Worm (Caenorhabditis elegans) whole organism, L3 larva: ENCODE results near the gene ZK637.4.

Source experiments
- R02D3.7 ChIP-seq: fragments of 150-350 bp; optimal IDR thresholded peaks from 2 replicates; lab custom pipeline; 2014; ENCODE audit warnings: missing biosample characterization, missing genetic modification characterization
- ZK546.5 ChIP-seq: sonication (generic microtip); optimal IDR thresholded peaks from 2 replicates; lab custom pipeline; 2017; ENCODE audit warnings: missing biosample characterization, missing genetic modification characterization
- aly-2 ChIP-seq: fragments of 150-350 bp; optimal IDR thresholded peaks from 2 replicates; lab custom pipeline; 2014; ENCODE audit warnings: missing biosample characterization, missing genetic modification characterization
- ama-1 ChIP-seq: fragments of 150-350 bp; optimal IDR thresholded peaks from 2 replicates; lab custom pipeline; 2018
- ceh-16 ChIP-seq: sonication (generic microtip); optimal IDR thresholded peaks from 2 replicates; lab custom pipeline; 2017; ENCODE audit warnings: missing biosample characterization, missing genetic modification characterization
- ceh-28 ChIP-seq: fragments of 150-350 bp; optimal IDR thresholded peaks from 2 replicates; lab custom pipeline; 2014; ENCODE audit warnings: missing biosample characterization, missing genetic modification reagents, missing genetic modification characterization
- ceh-82 ChIP-seq: fragments of 150-350 bp; optimal IDR thresholded peaks from 2 replicates; lab custom pipeline; 2014; ENCODE audit warnings: missing biosample characterization, missing genetic modification characterization
- ceh-9 ChIP-seq: sonication (generic microtip); optimal IDR thresholded peaks from 2 replicates; lab custom pipeline; 2018; ENCODE audit warnings: missing biosample characterization, missing genetic modification characterization
- daf-12 ChIP-seq: fragments of 150-350 bp; optimal IDR thresholded peaks from 2 replicates; lab custom pipeline; 2014; ENCODE audit warnings: missing biosample characterization, missing genetic modification reagents, missing genetic modification characterization
- egl-27 ChIP-seq: sonication (generic microtip); optimal IDR thresholded peaks from 4 replicates; lab custom pipeline; 2017; ENCODE audit warnings: missing biosample characterization, missing genetic modification reagents, missing genetic modification characterization
- egl-5 ChIP-seq: fragments of 150-350 bp; optimal IDR thresholded peaks from 2 replicates; lab custom pipeline; 2017; ENCODE audit warnings: missing biosample characterization, missing genetic modification reagents, missing genetic modification characterization, inconsistent platforms
- elt-1 ChIP-seq: fragments of 150-350 bp; optimal IDR thresholded peaks from 2 replicates; lab custom pipeline; 2014; ENCODE audit warnings: missing biosample characterization, missing genetic modification characterization
- elt-2 ChIP-seq: sonication (generic microtip); optimal IDR thresholded peaks from 2 replicates; lab custom pipeline; 2016; ENCODE audit warnings: missing genetic modification reagents, mild to moderate bottlenecking, missing genetic modification characterization, missing compliant biosample characterization
- eor-1 ChIP-seq, 2 experiments: fragments of 150-350 bp; optimal IDR thresholded peaks; 2 replicates each; lab custom pipeline; 2014 to 2018; ENCODE audit warnings: missing biosample characterization in 2 of 2, missing genetic modification characterization in 2 of 2
- fos-1 ChIP-seq: fragments of 150-350 bp; optimal IDR thresholded peaks from 2 replicates; lab custom pipeline; 2014; ENCODE audit warnings: missing biosample characterization, missing genetic modification characterization
- hmg-11 ChIP-seq: sonication (generic microtip); optimal IDR thresholded peaks from 2 replicates; lab custom pipeline; 2016; ENCODE audit warnings: missing genetic modification characterization, missing compliant biosample characterization
- jun-1 ChIP-seq: fragments of 150-350 bp; optimal IDR thresholded peaks from 2 replicates; lab custom pipeline; 2014; ENCODE audit warnings: missing biosample characterization, missing genetic modification reagents, missing genetic modification characterization
- lin-15B ChIP-seq: fragments of 150-350 bp; optimal IDR thresholded peaks from 2 replicates; lab custom pipeline; 2014; ENCODE audit warnings: missing biosample characterization, missing genetic modification characterization
- lin-39 ChIP-seq: fragments of 150-350 bp; optimal IDR thresholded peaks from 2 replicates; lab custom pipeline; 2018; ENCODE audit warnings: missing biosample characterization, missing genetic modification reagents, missing genetic modification characterization
- lsy-12 ChIP-seq: sonication (generic microtip); optimal IDR thresholded peaks from 2 replicates; lab custom pipeline; 2016; ENCODE audit warnings: mild to moderate bottlenecking, missing genetic modification characterization, missing compliant biosample characterization
- mdl-1 ChIP-seq: fragments of 150-350 bp; optimal IDR thresholded peaks from 2 replicates; lab custom pipeline; 2014; ENCODE audit warnings: missing biosample characterization, missing genetic modification characterization
- mml-1 ChIP-seq: fragments of 150-350 bp; sonication (generic microtip); optimal IDR thresholded peaks from 3 replicates; lab custom pipeline; 2014; ENCODE audit warnings: missing biosample characterization, missing genetic modification characterization
- nfya-1 ChIP-seq: sonication (generic microtip); optimal IDR thresholded peaks from 2 replicates; lab custom pipeline; 2017; ENCODE audit warnings: missing genetic modification characterization, mild to moderate bottlenecking, missing compliant biosample characterization, antibody characterized with exemption, moderate library complexity; ENCODE audit not compliant: insufficient read depth
- nhr-11 ChIP-seq: fragments of 150-350 bp; optimal IDR thresholded peaks from 2 replicates; lab custom pipeline; 2014; ENCODE audit warnings: missing biosample characterization, missing genetic modification characterization
- nhr-12 ChIP-seq: fragments of 150-350 bp; optimal IDR thresholded peaks from 2 replicates; lab custom pipeline; 2014; ENCODE audit warnings: missing biosample characterization, missing genetic modification characterization
- nhr-23 ChIP-seq: fragments of 150-350 bp; optimal IDR thresholded peaks from 2 replicates; lab custom pipeline; 2014; ENCODE audit warnings: missing biosample characterization, missing genetic modification reagents, missing genetic modification characterization
- nhr-237 ChIP-seq: fragments of 150-350 bp; optimal IDR thresholded peaks from 2 replicates; lab custom pipeline; 2014; ENCODE audit warnings: missing biosample characterization, missing genetic modification characterization
- nhr-25 ChIP-seq: sonication (generic microtip); optimal IDR thresholded peaks from 2 replicates; lab custom pipeline; 2017; ENCODE audit warnings: missing biosample characterization, missing genetic modification characterization
- nhr-28 ChIP-seq: fragments of 150-350 bp; optimal IDR thresholded peaks from 2 replicates; lab custom pipeline; 2014; ENCODE audit warnings: missing biosample characterization, missing genetic modification characterization
- nhr-43 ChIP-seq: sonication (generic microtip); optimal IDR thresholded peaks from 2 replicates; lab custom pipeline; 2016; ENCODE audit warnings: mild to moderate bottlenecking, missing genetic modification characterization, missing compliant biosample characterization; ENCODE audit not compliant: poor library complexity, severe bottlenecking
- nhr-76 ChIP-seq: fragments of 150-350 bp; sonication (generic microtip); optimal IDR thresholded peaks from 5 replicates; lab custom pipeline; 2014; ENCODE audit warnings: missing biosample characterization, missing genetic modification characterization
- pha-4 ChIP-seq: fragments of 150-350 bp; optimal IDR thresholded peaks from 2 replicates; lab custom pipeline; 2014; ENCODE audit warnings: missing biosample characterization, missing genetic modification reagents, missing genetic modification characterization
- pqm-1 ChIP-seq: fragments of 150-350 bp; optimal IDR thresholded peaks from 2 replicates; lab custom pipeline; 2017; ENCODE audit warnings: missing biosample characterization, missing genetic modification characterization, inconsistent platforms
- sea-2 ChIP-seq: fragments of 150-350 bp; sonication (generic microtip); optimal IDR thresholded peaks from 4 replicates; lab custom pipeline; 2014; ENCODE audit warnings: missing biosample characterization, missing genetic modification reagents, missing genetic modification characterization
- skn-1 ChIP-seq: fragments of 150-350 bp; optimal IDR thresholded peaks from 2 replicates; lab custom pipeline; 2014; ENCODE audit warnings: missing biosample characterization, missing genetic modification characterization
- snpc-4 ChIP-seq: fragments of 150-350 bp; optimal IDR thresholded peaks from 2 replicates; lab custom pipeline; 2014; ENCODE audit warnings: missing biosample characterization, missing genetic modification characterization
- tbx-2 ChIP-seq: sonication (generic microtip); optimal IDR thresholded peaks from 2 replicates; lab custom pipeline; 2016; ENCODE audit warnings: mild to moderate bottlenecking, missing genetic modification characterization, missing compliant biosample characterization
- unc-39 ChIP-seq: sonication (generic microtip); optimal IDR thresholded peaks from 4 replicates; lab custom pipeline; 2017; ENCODE audit warnings: missing biosample characterization, missing genetic modification characterization
- unc-62 ChIP-seq: fragments of 150-350 bp; sonication (generic microtip); optimal IDR thresholded peaks from 4 replicates; lab custom pipeline; 2014; ENCODE audit warnings: missing biosample characterization, missing genetic modification reagents, missing genetic modification characterization
- zag-1 ChIP-seq: fragments of 150-350 bp; optimal IDR thresholded peaks from 2 replicates; lab custom pipeline; 2014; ENCODE audit warnings: missing biosample characterization, missing genetic modification characterization
- ztf-11 ChIP-seq: fragments of 150-350 bp; optimal IDR thresholded peaks from 2 replicates; lab custom pipeline; 2014; ENCODE audit warnings: missing biosample characterization, missing genetic modification characterization
- ztf-4 ChIP-seq: fragments of 150-350 bp; optimal IDR thresholded peaks from 2 replicates; lab custom pipeline; 2014; ENCODE audit warnings: missing biosample characterization, missing genetic modification characterization

The ZK637.4 gene

DNA sequence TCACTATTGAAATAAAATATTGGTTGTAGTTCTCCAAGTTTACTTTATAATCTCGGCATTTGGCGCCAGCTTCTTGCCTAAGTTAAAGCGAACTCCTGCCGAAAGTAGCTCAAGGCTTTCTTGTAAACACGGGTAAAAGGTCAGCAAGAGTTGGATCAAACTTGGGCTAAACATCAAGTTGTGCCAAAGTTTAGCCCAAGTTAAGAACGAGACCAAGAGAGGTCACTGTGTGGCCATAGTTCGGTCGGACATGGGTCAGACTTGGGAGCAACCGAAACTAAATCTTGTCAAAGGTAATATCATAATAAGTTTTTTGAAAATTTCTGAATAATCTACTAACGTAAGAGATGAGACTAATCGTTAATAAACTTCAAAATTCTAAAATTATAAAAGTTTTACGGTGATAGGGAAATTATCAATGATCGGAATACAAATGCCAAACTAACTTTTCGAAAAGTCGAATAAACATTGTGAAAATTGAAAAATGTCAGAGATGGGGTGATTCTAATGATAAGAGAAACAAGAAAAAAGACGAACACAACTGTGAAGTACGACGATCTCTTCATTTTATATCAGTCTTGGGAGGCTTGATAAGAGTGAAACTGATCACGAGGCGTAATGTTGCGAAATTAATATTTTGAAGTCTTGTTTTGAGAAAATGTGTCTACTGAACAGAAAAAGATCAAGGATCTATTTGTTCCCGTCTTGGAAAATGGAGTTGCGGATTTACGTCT is 25.5 kb upstream of the ZK637.4 start (continued):
- TF ChIP-seq nhr-23 (tag; lab: Kevin White, UChicago), result peak; percentile 67
- no peak for TF ChIP-seq unc-39 (tag; lab: Kevin White, UChicago)
- no peak for TF ChIP-seq ZK546.5
- no peak for TF ChIP-seq daf-12 (tag; lab: Kevin White, UChicago)
- no peak for TF ChIP-seq snpc-4
- TF ChIP-seq mdl-1, result no peak
- no peak for TF ChIP-seq elt-1 (tag; lab: Kevin White, UChicago)
- peak; percentile 65 for TF ChIP-seq jun-1 (tag; lab: Kevin White, UChicago)
- no peak for TF ChIP-seq hmg-11 (tag; lab: Kevin White, UChicago)
- TF ChIP-seq lsy-12 (tag; lab: Kevin White, UChicago), result no peak
- no peak for TF ChIP-seq nhr-28 (tag; lab: Kevin White, UChicago)
- TF ChIP-seq nhr-237 (tag; lab: Kevin White, UChicago), result no peak
- TF ChIP-seq elt-2, result peak; percentile 88
- no peak for TF ChIP-seq lin-15B (tag; lab: Kevin White, UChicago)
- no peak for TF ChIP-seq eor-1 (tag; optimal IDR thresholded peaks at IDR 0.05; lab: Kevin White, UChicago)
- no peak for TF ChIP-seq sea-2 (GFP tag; lab: Kevin White, UChicago)
- TF ChIP-seq, all 47 proteins: peak for 11

DNA sequence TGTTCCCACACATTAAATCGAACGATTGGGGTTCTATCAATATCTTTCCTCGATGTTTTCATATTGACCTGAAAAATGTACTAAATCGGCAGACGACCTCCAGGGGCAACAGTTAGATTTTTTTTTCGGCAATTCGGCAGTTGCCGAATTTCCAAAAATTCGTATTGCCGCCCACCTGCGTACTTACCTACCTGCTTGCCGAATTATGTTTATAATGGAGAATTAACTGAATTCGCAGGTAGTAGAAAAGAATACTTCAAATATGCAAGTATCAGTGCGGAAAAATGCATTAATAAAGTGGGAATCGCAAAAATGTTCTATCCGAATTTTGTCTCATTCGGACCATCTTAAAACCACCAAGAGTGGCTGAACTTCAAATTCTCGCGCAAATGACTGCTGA is 23.9 kb upstream of the ZK637.4 start:
- TF ChIP-seq nhr-76, result no peak
- TF ChIP-seq unc-39 (tag; lab: Kevin White, UChicago), result no peak
- TF ChIP-seq lsy-12 (tag; lab: Kevin White, UChicago), result no peak
- TF ChIP-seq lin-15B (tag; lab: Kevin White, UChicago), result no peak
- no peak for TF ChIP-seq jun-1 (tag; lab: Kevin White, UChicago)
- TF ChIP-seq, all 47 proteins: peak for 0

DNA sequence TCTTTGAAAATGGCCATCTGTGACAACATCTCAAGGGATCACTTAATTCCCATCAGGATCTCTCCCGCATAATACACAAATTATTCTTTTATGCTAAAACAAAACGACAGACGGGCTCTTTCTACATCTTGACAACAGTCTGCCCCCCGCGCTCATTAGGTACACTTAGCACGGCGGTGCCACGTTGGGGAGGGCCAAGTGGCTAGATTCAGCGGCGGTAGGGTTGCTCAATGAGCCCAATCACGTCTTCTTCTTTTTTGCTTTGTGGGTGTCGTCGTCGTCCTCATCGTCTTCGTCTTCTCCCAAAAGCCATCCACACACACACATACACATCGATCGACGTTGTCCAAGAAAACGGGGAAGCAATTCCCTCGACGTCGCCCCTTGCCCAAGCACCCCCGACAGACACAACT is 20.5 kb upstream of the ZK637.4 start:
- TF ChIP-seq nhr-12 (tag; lab: Kevin White, UChicago) (no peak), mdl-1 (no peak), pqm-1 (tag; lab: Kevin White, UChicago) (no peak), ceh-16 (no peak), egl-5 (tag; lab: Kevin White, UChicago) (peak; percentile 11), skn-1 (tag; lab: Kevin White, UChicago) (no peak), egl-27 (tag; lab: Kevin White, UChicago) (no peak), aly-2 (tag; lab: Kevin White, UChicago) (no peak), lin-39 (tag; lab: Kevin White, UChicago) (peak; percentile 56), nfya-1 (tag; lab: Kevin White, UChicago) (peak; percentile 52), hmg-11 (tag; lab: Kevin White, UChicago) (peak; percentile 9), tbx-2 (no peak)

DNA sequence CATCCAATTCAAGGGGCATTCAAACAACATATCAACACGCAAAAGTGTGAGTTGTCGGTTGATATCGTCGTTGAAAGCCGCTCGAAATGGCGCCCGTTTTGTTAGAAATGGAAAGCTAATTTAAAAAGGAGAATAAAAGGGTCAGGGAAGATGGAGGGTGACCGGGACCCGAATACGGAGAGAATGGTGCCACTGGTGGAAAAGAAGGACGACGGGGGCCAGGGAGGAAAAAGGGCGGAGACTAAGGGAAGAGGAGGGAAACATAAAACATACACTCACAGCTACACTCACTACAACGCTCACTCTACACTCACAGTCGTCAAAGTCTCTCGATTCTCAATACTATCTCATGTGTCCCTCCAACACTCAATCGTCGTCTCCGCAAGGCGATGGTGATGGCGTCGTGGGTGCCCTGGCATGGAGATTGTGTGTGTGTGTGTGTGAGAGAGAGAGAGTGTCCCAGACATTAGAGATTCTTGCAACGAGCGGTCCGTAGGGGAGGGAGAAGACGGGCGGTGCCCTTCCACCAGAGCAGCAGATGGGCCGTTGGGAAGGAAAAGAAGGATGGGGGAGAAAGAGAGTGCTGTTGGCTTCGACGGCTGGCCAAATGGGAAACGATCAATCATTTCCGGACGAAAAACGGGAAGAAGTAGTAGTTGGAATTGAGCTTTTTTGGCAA is 19.4 kb upstream of the ZK637.4 start:
- no peak for TF ChIP-seq nhr-237 (tag; lab: Kevin White, UChicago)
- no peak for TF ChIP-seq ceh-82 (tag; lab: Kevin White, UChicago)
- no peak for TF ChIP-seq ceh-28 (tag; lab: Kevin White, UChicago)
- TF ChIP-seq ztf-11 (tag; lab: Kevin White, UChicago), result no peak
- TF ChIP-seq jun-1 (tag; lab: Kevin White, UChicago), result peak; percentile 51
- TF ChIP-seq R02D3.7 (tag; lab: Kevin White, UChicago), result no peak
- peak; percentile 10 for TF ChIP-seq nhr-23 (tag; lab: Kevin White, UChicago)
- no peak for TF ChIP-seq egl-27 (tag; lab: Kevin White, UChicago)
- TF ChIP-seq tbx-2, result peak; percentile 79
- peak; percentile 37 for TF ChIP-seq nhr-43
- peak; percentile 99 for TF ChIP-seq lin-39 (tag; lab: Kevin White, UChicago)
- TF ChIP-seq zag-1 (tag; lab: Kevin White, UChicago), result peak; percentile 46
- no peak for TF ChIP-seq fos-1 (tag; lab: Kevin White, UChicago)
- TF ChIP-seq ama-1 (lab: Kevin White, UChicago), result peak; percentile 88
- no peak for TF ChIP-seq nhr-25 (tag; lab: Kevin White, UChicago)
- TF ChIP-seq egl-5 (tag; lab: Kevin White, UChicago), result peak; percentile 68
- peak; percentile 57 for TF ChIP-seq sea-2 (GFP tag; lab: Kevin White, UChicago)
- TF ChIP-seq nhr-12 (tag; lab: Kevin White, UChicago), result no peak
- no peak for TF ChIP-seq nhr-11 (tag; lab: Kevin White, UChicago)
- peak; percentile 22 for TF ChIP-seq lsy-12 (tag; lab: Kevin White, UChicago)
- TF ChIP-seq unc-39 (tag; lab: Kevin White, UChicago), result no peak
- TF ChIP-seq ceh-16, result no peak
- no peak for TF ChIP-seq elt-2
- no peak for TF ChIP-seq ceh-9 (tag; lab: Kevin White, UChicago)
- no peak for TF ChIP-seq ztf-4 (tag; lab: Kevin White, UChicago)
- peak; percentile 79 for TF ChIP-seq elt-1 (tag; lab: Kevin White, UChicago)
- TF ChIP-seq nhr-28 (tag; lab: Kevin White, UChicago), result no peak
- peak; percentile 69 for TF ChIP-seq lin-15B (tag; lab: Kevin White, UChicago)
- no peak for TF ChIP-seq mml-1
- peak; percentile 96 for TF ChIP-seq hmg-11 (tag; lab: Kevin White, UChicago)
- no peak for TF ChIP-seq pha-4 (tag; lab: Kevin White, UChicago)
- TF ChIP-seq nfya-1 (tag; lab: Kevin White, UChicago), result peak; percentile 93
- peak; percentile 67 for TF ChIP-seq unc-62 (GFP tag; lab: Kevin White, UChicago)
- TF ChIP-seq skn-1 (tag; lab: Kevin White, UChicago), result no peak
- TF ChIP-seq snpc-4, result peak; percentile 30
